Fruit fly (Drosophila melanogaster): Measurements from ENCODE around the gene pll.
A peak's percentile ranks its signal among the peaks of the same experiment; 100 is the strongest.

Gene pll

DNA sequence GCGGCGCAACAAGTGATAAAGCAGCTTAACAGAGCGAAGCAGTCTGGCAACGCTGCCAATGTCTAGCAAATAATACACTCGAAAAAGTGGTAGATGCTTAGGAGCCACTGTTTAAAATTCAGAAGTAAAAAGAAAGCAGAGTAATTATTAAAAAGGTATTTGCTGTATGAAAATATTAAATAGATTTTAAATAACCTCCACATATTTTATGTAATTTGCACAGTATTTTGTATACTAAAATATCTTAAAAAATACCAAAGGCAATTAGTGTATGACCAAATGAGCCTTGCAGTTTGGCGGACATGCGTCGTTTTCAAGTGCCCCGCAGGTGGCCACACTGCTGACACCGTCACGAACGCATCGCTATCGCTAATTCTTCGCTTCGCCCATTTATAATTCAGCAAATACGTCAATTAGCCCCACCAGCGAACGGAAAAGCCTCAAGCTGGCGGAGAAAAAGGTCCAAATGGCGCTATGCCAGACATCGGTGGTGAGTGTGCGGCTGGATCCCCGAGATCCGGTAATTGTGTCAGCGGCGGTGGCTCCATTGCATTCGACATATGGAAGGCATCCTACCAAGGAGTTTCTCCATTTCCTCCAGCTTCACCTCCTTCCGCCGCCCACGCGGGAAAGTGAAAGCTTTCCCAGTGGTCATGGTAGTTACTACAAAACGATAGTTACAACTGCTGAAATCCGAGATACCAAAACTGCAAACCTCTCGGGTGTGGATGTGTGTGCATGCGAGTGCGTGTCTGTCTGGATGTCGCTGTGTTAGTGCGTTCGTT is at the start of gene pll (continued):
- TF ChIP-seq CG11504 (tag; optimal IDR thresholded peaks at IDR 0.05) (no peak), Max (GFP tag; optimal IDR thresholded peaks at IDR 0.05) (peak; percentile 70), lola (GFP tag; optimal IDR thresholded peaks at IDR 0.05) (peak in 1 of 3 experiments; percentile 55), CG13287 (GFP tag; IDR thresholded peaks at IDR 0.05; ENCODE audit: partially characterized antibody) (peak; percentile 69), grau (tag; optimal IDR thresholded peaks at IDR 0.05) (peak; percentile 80), CG6791 (GFP tag; IDR thresholded peaks at IDR 0.05; ENCODE audit: partially characterized antibody) (no peak), bab2 (GFP tag; optimal IDR thresholded peaks at IDR 0.05) (peak; percentile 81), CG6654 (GFP tag; optimal IDR thresholded peaks at IDR 0.05) (no peak), CG17186 (GFP tag; optimal IDR thresholded peaks at IDR 0.05) (peak; percentile 45), CG3163 (GFP tag; optimal IDR thresholded peaks at IDR 0.05) (peak; percentile 29), gce (GFP tag; IDR thresholded peaks at IDR 0.05) (peak; percentile 79; the same call in 2 of the 3 replicates), lov (optimal IDR thresholded peaks at IDR 0.05) (no peak), lov (GFP tag; IDR thresholded peaks at IDR 0.05) (peak; percentile 76; the same call in 1 of the 3 replicates), ham (GFP tag; IDR thresholded peaks at IDR 0.05) (no peak), CTCF (GFP tag; optimal IDR thresholded peaks at IDR 0.05) (no peak), fd64A (GFP tag; optimal IDR thresholded peaks at IDR 0.05) (no peak), Lim3 (GFP tag; IDR thresholded peaks at IDR 0.05) (0 out of 2 replicates have a peak, but pooled peaks have one; percentile 7), Sry-β (GFP tag; optimal IDR thresholded peaks at IDR 0.05) (no peak), pho (GFP tag; optimal IDR thresholded peaks at IDR 0.05) (peak; percentile 78), H2.0 (GFP tag; IDR thresholded peaks at IDR 0.05) (peak; percentile 84), Bteb2 (GFP tag; optimal IDR thresholded peaks at IDR 0.05) (peak; percentile 81), CG10147 (GFP tag; optimal IDR thresholded peaks at IDR 0.05) (peak; percentile 71), zen (tag; optimal IDR thresholded peaks at IDR 0.05) (peak; percentile 82), sisA (GFP tag; IDR thresholded peaks at IDR 0.05) (peak; percentile 86), hkb (optimal IDR thresholded peaks at IDR 0.05) (peak; percentile 82), hkb (GFP tag; IDR thresholded peaks at IDR 0.05) (peak; percentile 89), ash1 (GFP tag; optimal IDR thresholded peaks at IDR 0.05) (no peak), Poxn (GFP tag; IDR thresholded peaks at IDR 0.05) (peak; percentile 68), da (GFP tag; optimal IDR thresholded peaks at IDR 0.05) (no peak), pum (GFP tag; optimal IDR thresholded peaks at IDR 0.05) (peak; percentile 58), CG15073 (GFP tag; optimal IDR thresholded peaks at IDR 0.05) (no peak), unc-4 (GFP tag; IDR thresholded peaks at IDR 0.05; ENCODE audit: partially characterized antibody) (peak; percentile 59), fd102C (GFP tag; optimal IDR thresholded peaks at IDR 0.05) (no peak), HmgZ (tag; optimal IDR thresholded peaks at IDR 0.05) (peak; percentile 85), Abd-B (GFP tag; optimal IDR thresholded peaks at IDR 0.05) (peak; percentile 83), fu2 (GFP tag; optimal IDR thresholded peaks at IDR 0.05) (peak; percentile 49), CG32772 (GFP tag; IDR thresholded peaks at IDR 0.05) (peak; percentile 89), jing (GFP tag; optimal IDR thresholded peaks at IDR 0.05) (no peak), CG8388 (GFP tag; optimal IDR thresholded peaks at IDR 0.05) (peak; percentile 76), CG7745 (tag; optimal IDR thresholded peaks at IDR 0.05) (no peak), CG4730 (GFP tag; IDR thresholded peaks at IDR 0.05) (peak; percentile 84), CG12299 (tag; optimal IDR thresholded peaks at IDR 0.05) (peak; percentile 77), insv (GFP tag; optimal IDR thresholded peaks at IDR 0.05) (peak in 1 of 2 experiments; percentile 47), CG7372 (GFP tag; IDR thresholded peaks at IDR 0.05) (peak; percentile 83), chm (GFP tag; IDR thresholded peaks at IDR 0.05) (peak; percentile 92), pros (GFP tag; optimal IDR thresholded peaks at IDR 0.05) (no peak)

All from whole organism, embryonic.